Comparison of ENCODE assay signal across 2 fruit fly cellular contexts in the genomic region with DNA sequence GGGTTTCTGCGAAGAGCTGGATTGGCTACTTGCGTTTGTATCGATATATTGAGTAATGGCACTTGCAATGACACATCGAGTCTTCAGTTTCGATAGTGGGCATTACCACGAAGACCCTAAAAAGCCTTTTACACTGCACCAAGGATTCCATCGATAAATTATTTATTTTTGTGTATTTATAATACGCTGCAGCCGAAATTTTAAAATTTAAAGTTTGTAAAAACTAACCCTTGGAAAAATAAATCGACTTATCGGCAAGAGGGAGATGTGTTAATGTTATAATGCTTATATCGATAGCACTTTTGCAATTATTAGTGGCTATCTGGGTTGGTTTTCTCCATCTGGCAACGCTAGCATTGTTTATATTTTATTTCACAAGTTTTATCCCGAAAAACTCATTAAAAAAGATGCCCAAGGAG.
TF ChIP-seq lines count a peak whose summit lies in the region.

A gene (minus strand): TSS at position 256 of the 419 bp plus-strand sequence.
A gene (plus strand): TSS at position 323 of the 419 bp plus-strand sequence.

TF ChIP-seq in whole organism, adult, 20 proteins besides CTCF, POLR2A, EP300 and RAD21 (continued from another document):
- TF ChIP-seq CG5204 (GFP tag; optimal IDR thresholded peaks at IDR 0.05; lab: Kevin White, UChicago) (no peak), cnc (optimal IDR thresholded peaks at IDR 0.05; lab: Kevin White, UChicago) (no peak), CG33017 (tag; optimal IDR thresholded peaks at IDR 0.05; lab: Kevin White, UChicago) (no peak)

TF ChIP-seq in whole organism, embryonic, 481 proteins besides CTCF, POLR2A, EP300 and RAD21 (continued from another document and continues in another):
- peak; percentile 1 for TF ChIP-seq shn (GFP tag; optimal IDR thresholded peaks at IDR 0.05; lab: Kevin White, UChicago)
- peak; percentile 30; the same call in 1 of the 2 replicates for TF ChIP-seq Rfx (GFP tag; IDR thresholded peaks at IDR 0.05; lab: Robert Waterston, UW)
- no peak for TF ChIP-seq bigmax (GFP tag; optimal IDR thresholded peaks at IDR 0.05; lab: Kevin White, UChicago)
- no peak for TF ChIP-seq gsb-n (tag; optimal IDR thresholded peaks at IDR 0.05; lab: Kevin White, UChicago)
- no peak for TF ChIP-seq BtbVII (GFP tag; optimal IDR thresholded peaks at IDR 0.05; lab: Kevin White, UChicago)
- peak; percentile 61; the same call in 1 of the 3 replicates for TF ChIP-seq Opbp (GFP tag; IDR thresholded peaks at IDR 0.05; lab: Robert Waterston, UW; ENCODE audit: partially characterized antibody)
- no peak for TF ChIP-seq usp (GFP tag; optimal IDR thresholded peaks at IDR 0.05; lab: Kevin White, UChicago)
- TF ChIP-seq CG7786 (GFP tag; optimal IDR thresholded peaks at IDR 0.05; lab: Kevin White, UChicago) = peak; percentile 29
- TF ChIP-seq CG10209 (GFP tag; optimal IDR thresholded peaks at IDR 0.05; lab: Kevin White, UChicago) = no peak
- TF ChIP-seq Dref (GFP tag; IDR thresholded peaks at IDR 0.05; lab: Robert Waterston, UW) = peak; percentile 77
- TF ChIP-seq CG13775 (GFP tag; optimal IDR thresholded peaks at IDR 0.05; lab: Kevin White, UChicago) = peak; percentile 7
- TF ChIP-seq trem (tag; optimal IDR thresholded peaks at IDR 0.05; lab: Kevin White, UChicago) = peak; percentile 75
- peak; percentile 24 for TF ChIP-seq CG10267 (tag; optimal IDR thresholded peaks at IDR 0.05; lab: Kevin White, UChicago)
- no peak for TF ChIP-seq jigr1 (GFP tag; IDR thresholded peaks at IDR 0.05; lab: Robert Waterston, UW)
- no peak for TF ChIP-seq gt (GFP tag; IDR thresholded peaks at IDR 0.05; lab: Robert Waterston, UW)
- TF ChIP-seq tup (GFP tag; optimal IDR thresholded peaks at IDR 0.05; lab: Kevin White, UChicago) = no peak
- TF ChIP-seq CG2199 (GFP tag; IDR thresholded peaks at IDR 0.05; lab: Robert Waterston, UW) = no peak
- TF ChIP-seq phol (tag; optimal IDR thresholded peaks at IDR 0.05; lab: Kevin White, UChicago) = peak; percentile 69
- TF ChIP-seq CG15073 (GFP tag; optimal IDR thresholded peaks at IDR 0.05; lab: Kevin White, UChicago) = no peak
- TF ChIP-seq cas (GFP tag; IDR thresholded peaks at IDR 0.05; lab: Robert Waterston, UW) = no peak
- TF ChIP-seq hb (GFP tag; IDR thresholded peaks at IDR 0.05; lab: Robert Waterston, UW; ENCODE audit: partially characterized antibody) = peak; percentile 89
- TF ChIP-seq sob (GFP tag; IDR thresholded peaks at IDR 0.05; lab: Robert Waterston, UW) = 0 out of 2 replicates have a peak, but pooled peaks have one; percentile 25
- no peak for TF ChIP-seq CG8089 (GFP tag; optimal IDR thresholded peaks at IDR 0.05; lab: Kevin White, UChicago)
- TF ChIP-seq da (GFP tag; optimal IDR thresholded peaks at IDR 0.05; lab: Kevin White, UChicago) = no peak
- peak; percentile 44 for TF ChIP-seq Mad (GFP tag; optimal IDR thresholded peaks at IDR 0.05; lab: Kevin White, UChicago)
- TF ChIP-seq CG12769 (tag; optimal IDR thresholded peaks at IDR 0.05; lab: Kevin White, UChicago) = no peak
- peak; percentile 49 for TF ChIP-seq cg (GFP tag; optimal IDR thresholded peaks at IDR 0.05; lab: Kevin White, UChicago)
- TF ChIP-seq crol (GFP tag; IDR thresholded peaks at IDR 0.05; lab: Robert Waterston, UW) = no peak
- TF ChIP-seq Awh (GFP tag; IDR thresholded peaks at IDR 0.05; lab: Robert Waterston, UW) = no peak
- TF ChIP-seq fd64A (GFP tag; optimal IDR thresholded peaks at IDR 0.05; lab: Kevin White, UChicago) = no peak
- TF ChIP-seq Bdp1 (GFP tag; optimal IDR thresholded peaks at IDR 0.05; lab: Kevin White, UChicago) = no peak
- no peak for TF ChIP-seq Gsc (GFP tag; IDR thresholded peaks at IDR 0.05; lab: Robert Waterston, UW)
- TF ChIP-seq ftz-f1 (GFP tag; optimal IDR thresholded peaks at IDR 0.05; lab: Kevin White, UChicago) = no peak
- TF ChIP-seq inv (GFP tag; IDR thresholded peaks at IDR 0.05; lab: Robert Waterston, UW; ENCODE audit: partially characterized antibody) = peak; percentile 84
- TF ChIP-seq Vsx1 (GFP tag; optimal IDR thresholded peaks at IDR 0.05; lab: Kevin White, UChicago) = no peak
- TF ChIP-seq CG18599 (GFP tag; optimal IDR thresholded peaks at IDR 0.05; lab: Kevin White, UChicago) = no peak
- TF ChIP-seq CG6689 (GFP tag; IDR thresholded peaks at IDR 0.05; lab: Robert Waterston, UW) = no peak
- peak; percentile 22 for TF ChIP-seq Myb (GFP tag; optimal IDR thresholded peaks at IDR 0.05; lab: Kevin White, UChicago)
- TF ChIP-seq MBD-R2 (GFP tag; IDR thresholded peaks at IDR 0.05; lab: Robert Waterston, UW) = peak; percentile 53; the same call in 1 of the 2 replicates
- TF ChIP-seq CG1792 (GFP tag; optimal IDR thresholded peaks at IDR 0.05; lab: Kevin White, UChicago) = peak; percentile 28
- no peak for TF ChIP-seq CG34422 (GFP tag; IDR thresholded peaks at IDR 0.05; lab: Robert Waterston, UW)
- no peak; the same call in 1 of the 2 replicates for TF ChIP-seq Xrp1 (GFP tag; IDR thresholded peaks at IDR 0.05; lab: Robert Waterston, UW)
- TF ChIP-seq ap (GFP tag; IDR thresholded peaks at IDR 0.05; lab: Robert Waterston, UW) = no peak
- TF ChIP-seq slou (GFP tag; optimal IDR thresholded peaks at IDR 0.05; lab: Kevin White, UChicago) = no peak
- no peak for TF ChIP-seq Atf3 (GFP tag; optimal IDR thresholded peaks at IDR 0.05; lab: Kevin White, UChicago)
- TF ChIP-seq CoRest (tag; optimal IDR thresholded peaks at IDR 0.05; lab: Kevin White, UChicago) = peak; percentile 41
- TF ChIP-seq Lpt (GFP tag; optimal IDR thresholded peaks at IDR 0.05; lab: Kevin White, UChicago) = no peak
- no peak for TF ChIP-seq fd102C (GFP tag; optimal IDR thresholded peaks at IDR 0.05; lab: Kevin White, UChicago)
- TF ChIP-seq CG7987 (GFP tag; optimal IDR thresholded peaks at IDR 0.05; lab: Kevin White, UChicago) = no peak
- TF ChIP-seq Camta (GFP tag; optimal IDR thresholded peaks at IDR 0.05; lab: Kevin White, UChicago) = peak; percentile 36
- TF ChIP-seq eve (GFP tag; optimal IDR thresholded peaks at IDR 0.05; lab: Kevin White, UChicago) = no peak
- no peak for TF ChIP-seq pita (GFP tag; optimal IDR thresholded peaks at IDR 0.05; lab: Kevin White, UChicago)
- TF ChIP-seq CG8359 (GFP tag; optimal IDR thresholded peaks at IDR 0.05; lab: Kevin White, UChicago; ENCODE audit: borderline replicate concordance) = no peak
- peak; percentile 4 for TF ChIP-seq CG15514 (GFP tag; optimal IDR thresholded peaks at IDR 0.05; lab: Kevin White, UChicago)
- peak; percentile 72 for TF ChIP-seq row (GFP tag; IDR thresholded peaks at IDR 0.05; lab: Robert Waterston, UW)
- TF ChIP-seq Rx (GFP tag; IDR thresholded peaks at IDR 0.05; lab: Robert Waterston, UW) = no peak
- TF ChIP-seq CG13424 (tag; optimal IDR thresholded peaks at IDR 0.05; lab: Kevin White, UChicago) = peak; percentile 7
- TF ChIP-seq dmrt11E (tag; optimal IDR thresholded peaks at IDR 0.05; lab: Kevin White, UChicago) = peak; percentile 28
- no peak for TF ChIP-seq CG12942 (GFP tag; optimal IDR thresholded peaks at IDR 0.05; lab: Kevin White, UChicago)
- no peak for TF ChIP-seq peb (GFP tag; IDR thresholded peaks at IDR 0.05; lab: Robert Waterston, UW)
- TF ChIP-seq BEAF-32 (GFP tag; optimal IDR thresholded peaks at IDR 0.05; lab: Kevin White, UChicago) = peak; percentile 93
- no peak for TF ChIP-seq sc (optimal IDR thresholded peaks at IDR 0.05; lab: Kevin White, UChicago)
- no peak for TF ChIP-seq sc (GFP tag; optimal IDR thresholded peaks at IDR 0.05; lab: Kevin White, UChicago)
- TF ChIP-seq CG10979 (tag; optimal IDR thresholded peaks at IDR 0.05; lab: Kevin White, UChicago) = no peak
- TF ChIP-seq ash1 (GFP tag; optimal IDR thresholded peaks at IDR 0.05; lab: Kevin White, UChicago) = no peak
- no peak for TF ChIP-seq sd (tag; optimal IDR thresholded peaks at IDR 0.05; lab: Kevin White, UChicago)
- TF ChIP-seq wdn (GFP tag; IDR thresholded peaks at IDR 0.05; lab: Robert Waterston, UW) = no peak
- TF ChIP-seq nom (GFP tag; optimal IDR thresholded peaks at IDR 0.05; lab: Kevin White, UChicago) = no peak
- peak; percentile 62 for TF ChIP-seq mam (GFP tag; optimal IDR thresholded peaks at IDR 0.05; lab: Kevin White, UChicago)
- TF ChIP-seq CG10959 (GFP tag; IDR thresholded peaks at IDR 0.05; lab: Robert Waterston, UW) = no peak
- peak; percentile 40 for TF ChIP-seq CG8924 (tag; optimal IDR thresholded peaks at IDR 0.05; lab: Kevin White, UChicago)
- TF ChIP-seq CG16863 (GFP tag; optimal IDR thresholded peaks at IDR 0.05; lab: Kevin White, UChicago) = no peak
- TF ChIP-seq Hmx (GFP tag; optimal IDR thresholded peaks at IDR 0.05; lab: Kevin White, UChicago) = no peak
- TF ChIP-seq CG10321 (GFP tag; IDR thresholded peaks at IDR 0.05; lab: Robert Waterston, UW) = no peak
- peak; percentile 15; the same call in 1 of the 2 replicates for TF ChIP-seq E2f2 (GFP tag; IDR thresholded peaks at IDR 0.05; lab: Robert Waterston, UW)
- TF ChIP-seq CG4404 (GFP tag; IDR thresholded peaks at IDR 0.05; lab: Robert Waterston, UW) = no peak
- TF ChIP-seq Elba2 (GFP tag; optimal IDR thresholded peaks at IDR 0.05; lab: Kevin White, UChicago) = peak; percentile 30
- peak; percentile 14 for TF ChIP-seq CG4424 (GFP tag; optimal IDR thresholded peaks at IDR 0.05; lab: Kevin White, UChicago)
- no peak for TF ChIP-seq Deaf1 (tag; optimal IDR thresholded peaks at IDR 0.05; lab: Kevin White, UChicago)
- TF ChIP-seq CG10565 (GFP tag; optimal IDR thresholded peaks at IDR 0.05; lab: Kevin White, UChicago) = no peak
- peak; percentile 15; the same call in 1 of the 2 replicates for TF ChIP-seq CG3847 (GFP tag; IDR thresholded peaks at IDR 0.05; lab: Robert Waterston, UW)
- no peak for TF ChIP-seq CG16779 (GFP tag; IDR thresholded peaks at IDR 0.05; lab: Robert Waterston, UW)
- peak; percentile 82 for TF ChIP-seq zen2 (GFP tag; IDR thresholded peaks at IDR 0.05; lab: Robert Waterston, UW; ENCODE audit: partially characterized antibody)
- TF ChIP-seq Gug (GFP tag; IDR thresholded peaks at IDR 0.05; lab: Robert Waterston, UW) = peak; percentile 13; the same call in 1 of the 4 replicates
- no peak for TF ChIP-seq Max (GFP tag; optimal IDR thresholded peaks at IDR 0.05; lab: Kevin White, UChicago)
- no peak for TF ChIP-seq ab (GFP tag; optimal IDR thresholded peaks at IDR 0.05; lab: Kevin White, UChicago)
- TF ChIP-seq Ptx1 (GFP tag; IDR thresholded peaks at IDR 0.05; lab: Robert Waterston, UW) = peak; percentile 31; the same call in 1 of the 2 replicates
- no peak for TF ChIP-seq en (GFP tag; optimal IDR thresholded peaks at IDR 0.05; lab: Kevin White, UChicago)
- TF ChIP-seq CG8290 (GFP tag; optimal IDR thresholded peaks at IDR 0.05; lab: Kevin White, UChicago) = no peak
- TF ChIP-seq CG8290 (tag; optimal IDR thresholded peaks at IDR 0.05; lab: Kevin White, UChicago) = no peak
- no peak for TF ChIP-seq tgo (GFP tag; IDR thresholded peaks at IDR 0.05; lab: Robert Waterston, UW)
- TF ChIP-seq Hey (tag; optimal IDR thresholded peaks at IDR 0.05; lab: Kevin White, UChicago) = no peak
- TF ChIP-seq B-H2 (GFP tag; optimal IDR thresholded peaks at IDR 0.05; lab: Kevin White, UChicago) = no peak
- TF ChIP-seq CG10462 (GFP tag; optimal IDR thresholded peaks at IDR 0.05; lab: Kevin White, UChicago) = no peak
- no peak for TF ChIP-seq Ravus (GFP tag; IDR thresholded peaks at IDR 0.05; lab: Robert Waterston, UW)
- TF ChIP-seq Antp (GFP tag; optimal IDR thresholded peaks at IDR 0.05; lab: Kevin White, UChicago) = peak; percentile 0
- no peak for TF ChIP-seq twi (tag; optimal IDR thresholded peaks at IDR 0.05; lab: Kevin White, UChicago)
- TF ChIP-seq Asciz (GFP tag; optimal IDR thresholded peaks at IDR 0.05; lab: Kevin White, UChicago) = no peak
- peak; percentile 61; the same call in 1 of the 2 replicates for TF ChIP-seq CG42726 (GFP tag; IDR thresholded peaks at IDR 0.05; lab: Robert Waterston, UW; ENCODE audit: partially characterized antibody)
- peak; percentile 84 for TF ChIP-seq Doc3 (GFP tag; IDR thresholded peaks at IDR 0.05; lab: Robert Waterston, UW; ENCODE audit: partially characterized antibody)
- peak; percentile 36 for TF ChIP-seq grau (tag; optimal IDR thresholded peaks at IDR 0.05; lab: Kevin White, UChicago)
- TF ChIP-seq Nf-YC (tag; optimal IDR thresholded peaks at IDR 0.05; lab: Kevin White, UChicago) = peak; percentile 81
- TF ChIP-seq Nf-YB (GFP tag; optimal IDR thresholded peaks at IDR 0.05; lab: Kevin White, UChicago) = peak; percentile 48
- TF ChIP-seq Fer1 (GFP tag; optimal IDR thresholded peaks at IDR 0.05; lab: Kevin White, UChicago) = no peak
- no peak for TF ChIP-seq CG6765 (GFP tag; optimal IDR thresholded peaks at IDR 0.05; lab: Kevin White, UChicago)
- TF ChIP-seq Poxn (GFP tag; IDR thresholded peaks at IDR 0.05; lab: Robert Waterston, UW) = no peak
- TF ChIP-seq CG9437 (GFP tag; optimal IDR thresholded peaks at IDR 0.05; lab: Kevin White, UChicago) = no peak
- TF ChIP-seq Usf (GFP tag; optimal IDR thresholded peaks at IDR 0.05; lab: Kevin White, UChicago) = no peak
- TF ChIP-seq Hsf (GFP tag; optimal IDR thresholded peaks at IDR 0.05; lab: Kevin White, UChicago) = peak; percentile 36
- no peak for TF ChIP-seq CG10543 (GFP tag; optimal IDR thresholded peaks at IDR 0.05; lab: Kevin White, UChicago)
- TF ChIP-seq CG2712 (tag; optimal IDR thresholded peaks at IDR 0.05; lab: Kevin White, UChicago) = no peak
- TF ChIP-seq Sry-δ (GFP tag; optimal IDR thresholded peaks at IDR 0.05; lab: Kevin White, UChicago) = peak; percentile 90
- TF ChIP-seq lov (optimal IDR thresholded peaks at IDR 0.05; lab: Kevin White, UChicago) = no peak
- TF ChIP-seq lov (GFP tag; IDR thresholded peaks at IDR 0.05; lab: Robert Waterston, UW) = no peak
- TF ChIP-seq Hr3 (GFP tag; optimal IDR thresholded peaks at IDR 0.05; lab: Kevin White, UChicago) = no peak
- no peak for TF ChIP-seq luna (GFP tag; optimal IDR thresholded peaks at IDR 0.05; lab: Kevin White, UChicago)
- TF ChIP-seq Oli (tag; optimal IDR thresholded peaks at IDR 0.05; lab: Kevin White, UChicago) = no peak
- no peak for TF ChIP-seq CG32772 (GFP tag; IDR thresholded peaks at IDR 0.05; lab: Robert Waterston, UW)
- no peak for TF ChIP-seq exex (tag; optimal IDR thresholded peaks at IDR 0.05; lab: Kevin White, UChicago)
- TF ChIP-seq eyg (GFP tag; optimal IDR thresholded peaks at IDR 0.05; lab: Kevin White, UChicago) = no peak
- no peak for TF ChIP-seq Dek (tag; optimal IDR thresholded peaks at IDR 0.05; lab: Kevin White, UChicago)
- peak; percentile 29 for TF ChIP-seq CG12659 (GFP tag; optimal IDR thresholded peaks at IDR 0.05; lab: Kevin White, UChicago)
- TF ChIP-seq wor (GFP tag; IDR thresholded peaks at IDR 0.05; lab: Robert Waterston, UW) = no peak
- TF ChIP-seq CG15696 (tag; optimal IDR thresholded peaks at IDR 0.05; lab: Kevin White, UChicago) = no peak
- no peak for TF ChIP-seq CG2202 (tag; optimal IDR thresholded peaks at IDR 0.05; lab: Kevin White, UChicago)
- TF ChIP-seq B-H1 (GFP tag; IDR thresholded peaks at IDR 0.05; lab: Robert Waterston, UW) = no peak
- peak; percentile 83 for TF ChIP-seq CG6791 (GFP tag; IDR thresholded peaks at IDR 0.05; lab: Robert Waterston, UW; ENCODE audit: partially characterized antibody)
